Fruit fly (Drosophila melanogaster): ENCODE data around the gene CG14739.

dm6 chr3R:12040228-12040627, 8.8 kb downstream of the CG14739 start, which contains the start of gene CG14736:
- no peak for TF ChIP-seq CG11762 (GFP tag; optimal IDR thresholded peaks at IDR 0.05; ENCODE audit: insufficient read depth)
- TF ChIP-seq pdm3 (GFP tag; optimal IDR thresholded peaks at IDR 0.05) = no peak
- no peak for TF ChIP-seq CG8119 (GFP tag; IDR thresholded peaks at IDR 0.05)
- no peak for TF ChIP-seq cyc (GFP tag; optimal IDR thresholded peaks at IDR 0.05)
- TF ChIP-seq CG1621 (tag; optimal IDR thresholded peaks at IDR 0.05) = no peak
- no peak for TF ChIP-seq spab (GFP tag; optimal IDR thresholded peaks at IDR 0.05)
- no peak for TF ChIP-seq Hr4 (GFP tag; optimal IDR thresholded peaks at IDR 0.05)
- TF ChIP-seq CG11902 (GFP tag; optimal IDR thresholded peaks at IDR 0.05) = no peak
- TF ChIP-seq CG4318 (GFP tag; optimal IDR thresholded peaks at IDR 0.05) = no peak
- TF ChIP-seq Eip93F (GFP tag; optimal IDR thresholded peaks at IDR 0.05) = no peak
- no peak for TF ChIP-seq Gug (GFP tag; IDR thresholded peaks at IDR 0.05)
